Worm (Caenorhabditis elegans) whole organism, midembryonic: ENCODE data around the gene flp-14.

Experiments used
- T22C8.4 ChIP-seq: fragments of 200-800 bp; sonication (Bioruptor generic); IDR thresholded peaks from 2 replicates; pipeline ENCODE4 v1.3.6; 2022; ENCODE audit warnings: missing genetic modification characterization, missing compliant biosample characterization
- cog-1 ChIP-seq: sonication (generic microtip); optimal IDR thresholded peaks from 2 replicates; lab custom pipeline; 2016; ENCODE audit warnings: missing genetic modification characterization, missing compliant biosample characterization
- flt-1 ChIP-seq: fragments of 200-800 bp; sonication (Bioruptor generic); IDR thresholded peaks from 2 replicates; pipeline ENCODE4 v1.3.6; 2022; ENCODE audit warnings: missing genetic modification characterization, missing compliant biosample characterization
- med-1 ChIP-seq: sonication (generic microtip); optimal IDR thresholded peaks from 2 replicates; lab custom pipeline; 2017; ENCODE audit warnings: missing genetic modification characterization, mild to moderate bottlenecking, missing compliant biosample characterization, antibody characterized with exemption, missing genetic modification reagents; ENCODE audit not compliant: insufficient read depth
- ref-1 ChIP-seq: fragments of 200-800 bp; sonication (Bioruptor generic); conservative IDR thresholded peaks from 2 replicates; pipeline ENCODE4 v1.3.6; 2022; ENCODE audit warnings: missing genetic modification reagents, missing genetic modification characterization, missing compliant biosample characterization
- tab-1 ChIP-seq: fragments of 200-800 bp; sonication (Bioruptor generic); IDR thresholded peaks from 2 replicates; pipeline ENCODE4 v1.3.6; 2022; ENCODE audit warnings: missing genetic modification characterization, missing compliant biosample characterization
- ztf-23 ChIP-seq: fragments of 200-800 bp; sonication (Bioruptor generic); IDR thresholded peaks from 2 replicates; pipeline ENCODE4 v1.3.6; 2022; ENCODE audit warnings: missing genetic modification reagents, missing genetic modification characterization, missing compliant biosample characterization

- TF ChIP-seq cog-1 (tag; lab: Kevin White, UChicago) = peak; percentile 72
- TF ChIP-seq ztf-23 (GFP tag; lab: Robert Waterston, UW) = peak; percentile 86
- TF ChIP-seq med-1 = peak; percentile 74
- TF ChIP-seq T22C8.4 = no peak
- TF ChIP-seq ref-1 (GFP tag; lab: Robert Waterston, UW) = no peak
- peak; percentile 85 for TF ChIP-seq flt-1 (GFP tag; lab: Robert Waterston, UW)
- peak; percentile 76 for TF ChIP-seq tab-1 (GFP tag; lab: Robert Waterston, UW)
Observed at ce11 chrIII:12874606-12875066, 35.7 kb upstream of the flp-14 start, which contains the start of the genes mrg-1 and spcs-2.
